Worm (Caenorhabditis elegans) whole organism, L1 larva: ENCODE measurements around the gene M176.16.
"Not testable (repeated sequence)": the region's sequence is repeated elsewhere in the genome, so short reads cannot be mapped to it uniquely, and the experiment has no call there.

Source experiments
- C34B4.2 ChIP-seq: sonication (generic microtip); optimal IDR thresholded peaks from 2 replicates; lab custom pipeline; 2017; ENCODE audit warnings: mild to moderate bottlenecking, missing genetic modification characterization, missing compliant biosample characterization
- alr-1 ChIP-seq: fragments of 200-800 bp; sonication (Bioruptor generic); optimal IDR thresholded peaks from 2 replicates; lab custom pipeline; 2018; ENCODE audit warnings: borderline replicate concordance, mild to moderate bottlenecking, missing genetic modification characterization, missing compliant biosample characterization
- ama-1 ChIP-seq: fragments of 150-350 bp; optimal IDR thresholded peaks from 2 replicates; lab custom pipeline; 2014
- blmp-1 ChIP-seq: fragments of 150-350 bp; optimal IDR thresholded peaks from 2 replicates; lab custom pipeline; 2014; ENCODE audit warnings: missing biosample characterization, missing genetic modification characterization
- ceh-63 ChIP-seq: fragments of 200-800 bp; sonication (Bioruptor generic); optimal IDR thresholded peaks from 2 replicates; lab custom pipeline; 2018; ENCODE audit warnings: mild to moderate bottlenecking, missing genetic modification characterization, missing compliant biosample characterization
- ces-1 ChIP-seq: fragments of 150-350 bp; optimal IDR thresholded peaks from 2 replicates; lab custom pipeline; 2014; ENCODE audit warnings: missing biosample characterization, missing genetic modification reagents, missing genetic modification characterization
- efl-1 ChIP-seq, 4 experiments: fragments of 150-350 bp; optimal IDR thresholded peaks in 3 of 4; peaks in 1 of 4; 1 replicate in 1 of 4; 2 replicates in 3 of 4; lab custom pipeline; 2014; ENCODE audit warnings: missing biosample characterization in 2 of 4, missing genetic modification characterization in 2 of 4, missing genetic modification reagents in 2 of 4
- efl-3 ChIP-seq: fragments of 200-800 bp; sonication (Bioruptor generic); optimal IDR thresholded peaks from 2 replicates; lab custom pipeline; 2018; ENCODE audit warnings: mild to moderate bottlenecking, missing genetic modification characterization, missing compliant biosample characterization
- ets-5 ChIP-seq: fragments of 200-800 bp; sonication (Bioruptor generic); IDR thresholded peaks from 2 replicates; pipeline ENCODE4 v1.3.6; 2022; ENCODE audit warnings: missing genetic modification characterization, missing compliant biosample characterization
- grh-1 ChIP-seq: fragments of 200-800 bp; sonication (Bioruptor generic); IDR thresholded peaks from 2 replicates; pipeline ENCODE4 v1.3.6; 2022; ENCODE audit warnings: missing genetic modification reagents, missing genetic modification characterization, missing compliant biosample characterization
- hpl-2 ChIP-seq: fragments of 150-350 bp; optimal IDR thresholded peaks from 2 replicates; lab custom pipeline; 2014; ENCODE audit warnings: missing biosample characterization, missing genetic modification reagents, missing genetic modification characterization
- irx-1 ChIP-seq: sonication (generic microtip); optimal IDR thresholded peaks from 2 replicates; lab custom pipeline; 2016; ENCODE audit warnings: missing genetic modification characterization, missing compliant biosample characterization
- jun-1 ChIP-seq: fragments of 150-350 bp; optimal IDR thresholded peaks from 2 replicates; lab custom pipeline; 2014; ENCODE audit warnings: missing biosample characterization, missing genetic modification reagents, missing genetic modification characterization
- lsy-2 ChIP-seq, 2 experiments: fragments of 150-350 bp; optimal IDR thresholded peaks; 2 replicates each; lab custom pipeline; 2014; ENCODE audit warnings: missing biosample characterization in 2 of 2, missing genetic modification characterization in 2 of 2
- mab-9 ChIP-seq: fragments of 200-800 bp; sonication (Bioruptor generic); IDR thresholded peaks from 2 replicates; pipeline ENCODE4 v1.3.6; 2022; ENCODE audit warnings: missing genetic modification reagents, missing genetic modification characterization, missing compliant biosample characterization
- mdl-1 ChIP-seq, 2 experiments: fragments of 150-350 bp; optimal IDR thresholded peaks; 2 replicates each; lab custom pipeline; 2014 to 2017; ENCODE audit warnings: missing biosample characterization in 2 of 2, missing genetic modification characterization in 2 of 2, inconsistent platforms in 1 of 2
- mep-1 ChIP-seq: fragments of 150-350 bp; optimal IDR thresholded peaks from 2 replicates; lab custom pipeline; 2014; ENCODE audit warnings: missing biosample characterization, missing genetic modification characterization
- nhr-20 ChIP-seq: sonication (generic microtip); optimal IDR thresholded peaks from 2 replicates; lab custom pipeline; 2016; ENCODE audit warnings: mild to moderate bottlenecking, missing genetic modification characterization, missing compliant biosample characterization
- nhr-28 ChIP-seq: fragments of 150-350 bp; optimal IDR thresholded peaks from 2 replicates; lab custom pipeline; 2014; ENCODE audit warnings: missing biosample characterization, missing genetic modification characterization
- nhr-76 ChIP-seq: sonication (generic microtip); optimal IDR thresholded peaks from 2 replicates; lab custom pipeline; 2017; ENCODE audit warnings: missing biosample characterization, missing genetic modification characterization
- nhr-84 ChIP-seq: sonication (generic microtip); optimal IDR thresholded peaks from 2 replicates; lab custom pipeline; 2017; ENCODE audit warnings: missing biosample characterization, missing genetic modification characterization
- nhr-90 ChIP-seq: sonication (generic microtip); optimal IDR thresholded peaks from 2 replicates; lab custom pipeline; 2016; ENCODE audit warnings: mild to moderate bottlenecking, missing genetic modification characterization, missing compliant biosample characterization; ENCODE audit not compliant: poor library complexity
- pqm-1 ChIP-seq: sonication (generic microtip); optimal IDR thresholded peaks from 3 replicates; lab custom pipeline; 2017; ENCODE audit warnings: missing biosample characterization, missing genetic modification characterization
- rnt-1 ChIP-seq: sonication (generic microtip); optimal IDR thresholded peaks from 2 replicates; lab custom pipeline; 2016; ENCODE audit warnings: mild to moderate bottlenecking, missing genetic modification characterization, moderate library complexity, missing compliant biosample characterization
- skn-1 ChIP-seq: fragments of 150-350 bp; optimal IDR thresholded peaks from 2 replicates; lab custom pipeline; 2014; ENCODE audit warnings: missing biosample characterization, missing genetic modification characterization
- tbx-2 ChIP-seq: sonication (generic microtip); optimal IDR thresholded peaks from 2 replicates; lab custom pipeline; 2016; ENCODE audit warnings: missing genetic modification characterization, missing compliant biosample characterization
- tlp-1 ChIP-seq: fragments of 150-350 bp; optimal IDR thresholded peaks from 2 replicates; lab custom pipeline; 2014; ENCODE audit warnings: missing biosample characterization, missing genetic modification characterization
- unc-130 ChIP-seq: fragments of 150-350 bp; optimal IDR thresholded peaks from 2 replicates; lab custom pipeline; 2017; ENCODE audit warnings: missing biosample characterization, missing genetic modification characterization, inconsistent platforms
- unc-30 ChIP-seq: sonication (generic microtip); optimal IDR thresholded peaks from 2 replicates; lab custom pipeline; 2017; ENCODE audit warnings: missing biosample characterization, missing genetic modification characterization
- unc-86 ChIP-seq: sonication (generic microtip); optimal IDR thresholded peaks from 2 replicates; lab custom pipeline; 2016; ENCODE audit warnings: missing genetic modification characterization, missing compliant biosample characterization
- unc-98 ChIP-seq: fragments of 200-800 bp; sonication (Bioruptor generic); IDR thresholded peaks from 2 replicates; pipeline ENCODE4 v1.3.6; 2022; ENCODE audit warnings: missing genetic modification characterization, missing compliant biosample characterization

Gene M176.16

DNA sequence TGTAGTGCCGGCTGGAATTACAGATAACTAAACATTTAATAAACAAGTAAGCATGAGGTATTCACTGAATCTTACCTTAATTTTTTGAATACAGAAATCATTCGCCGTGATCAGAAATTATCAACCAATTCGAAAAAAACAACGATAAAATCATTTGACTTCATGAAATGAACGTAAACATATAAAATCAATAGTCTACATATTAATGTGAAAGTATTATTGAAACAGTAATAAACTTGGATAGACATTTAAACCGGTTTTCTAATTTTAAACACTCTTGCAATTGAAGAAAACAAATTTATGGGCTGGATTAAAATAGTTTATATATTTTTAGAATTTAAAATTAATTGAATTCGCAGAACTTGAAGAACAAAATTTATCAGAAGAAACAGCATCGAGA lies 23.5 kb downstream of the M176.16 start, which contains the start of gene chil-16:
Gene chil-16 (minus strand): TSS at position 101 of the 400 bp plus-strand sequence.
- TF ChIP-seq nhr-28 (tag; lab: Kevin White, UChicago) (no peak), mab-9 (GFP tag; lab: Robert Waterston, UW) (no peak), irx-1 (tag; lab: Kevin White, UChicago) (no peak), lsy-2 (tag; optimal IDR thresholded peaks at IDR 0.05; lab: Kevin White, UChicago) (no peak), nhr-84 (no peak)

DNA sequence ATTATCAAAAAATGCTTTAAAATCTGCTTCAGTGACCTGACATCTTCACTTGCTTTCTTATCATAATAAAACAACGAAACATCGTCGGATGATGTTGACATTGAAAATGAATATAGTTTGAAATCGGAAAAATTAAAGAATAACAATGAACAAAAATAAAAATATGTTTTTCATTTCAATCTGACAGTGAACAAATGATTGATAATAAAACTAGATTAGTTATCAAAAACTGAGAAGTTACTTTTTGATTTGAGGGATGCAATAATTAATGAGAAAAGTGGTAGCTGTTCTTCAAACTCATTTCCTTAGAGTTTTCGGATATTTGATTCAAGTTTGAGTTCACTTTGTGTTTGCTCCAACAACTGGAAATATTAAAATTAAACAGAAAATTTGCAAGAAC lies 25.2 kb downstream of the M176.16 start, which contains the start of gene chil-15:
Gene chil-15 (minus strand): TSS at position 101 of the 400 bp plus-strand sequence.
- TF ChIP-seq nhr-90 (tag; lab: Kevin White, UChicago) (no peak), C34B4.2 (no peak), unc-30 (tag; lab: Kevin White, UChicago) (no peak), grh-1 (GFP tag; lab: Robert Waterston, UW) (no peak), lsy-2 (tag; optimal IDR thresholded peaks at IDR 0.05; lab: Kevin White, UChicago) (no peak), ceh-63 (GFP tag; lab: Kevin White, UChicago) (no peak), ets-5 (GFP tag; lab: Robert Waterston, UW) (no peak), efl-3 (no peak), unc-98 (no peak), nhr-76 (tag; lab: Kevin White, UChicago) (no peak), ama-1 (no peak), ces-1 (GFP tag; lab: Kevin White, UChicago) (no peak), jun-1 (tag; lab: Kevin White, UChicago) (no peak), skn-1 (tag; lab: Kevin White, UChicago) (no peak), irx-1 (tag; lab: Kevin White, UChicago) (no peak), hpl-2 (GFP tag; lab: Kevin White, UChicago) (no peak)

DNA sequence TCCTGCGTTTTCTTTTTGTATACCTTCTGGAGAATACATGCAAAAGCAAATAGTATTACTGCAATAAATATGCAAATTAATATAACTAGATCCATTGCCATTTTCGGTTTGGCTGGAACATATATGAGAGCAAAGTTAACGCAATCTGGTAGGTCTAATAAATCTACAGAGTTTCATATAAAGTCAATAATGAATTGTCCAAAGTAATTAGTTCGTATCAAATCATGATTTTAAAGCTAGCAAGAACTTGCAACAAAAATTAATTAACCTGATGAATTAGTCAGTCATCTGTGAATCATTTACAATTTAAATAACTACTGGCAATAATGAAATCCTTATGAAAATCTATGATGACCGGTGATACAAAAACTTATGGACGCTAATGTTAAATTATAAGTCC lies 27.1 kb downstream of the M176.16 start, which contains the start of gene R09D1.13:
Gene R09D1.13 (minus strand): TSS at position 101 of the 400 bp plus-strand sequence.
- TF ChIP-seq mab-9 (GFP tag; lab: Robert Waterston, UW) (no peak), blmp-1 (tag; lab: Kevin White, UChicago) (no peak), mdl-1 (tag; optimal IDR thresholded peaks at IDR 0.05; lab: Kevin White, UChicago) (no peak), unc-130 (tag; lab: Kevin White, UChicago) (no peak), lsy-2 (tag; optimal IDR thresholded peaks at IDR 0.05; lab: Kevin White, UChicago) (no peak), unc-86 (tag; lab: Kevin White, UChicago) (no peak), tbx-2 (no peak)

DNA sequence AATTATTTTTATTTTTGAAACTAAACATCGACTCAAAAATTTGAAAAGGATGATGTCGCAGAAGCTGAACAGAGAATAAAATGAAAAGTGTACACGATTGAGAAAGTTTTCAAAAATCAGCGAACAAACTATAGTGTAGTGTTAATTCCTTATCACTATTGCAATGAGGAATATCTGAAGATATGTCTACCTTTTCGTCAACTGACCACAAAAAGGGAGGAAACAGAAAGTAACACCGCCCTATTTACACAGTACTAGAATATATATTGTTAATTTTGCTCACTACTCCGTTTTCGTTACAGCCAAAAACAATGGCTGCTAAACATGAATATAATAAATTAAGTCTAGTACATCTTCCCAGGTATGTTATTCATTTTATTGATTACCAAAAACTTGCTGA lies 29.6 kb downstream of the M176.16 start, which contains the start of gene chil-18:
Gene chil-18 (plus strand): TSS at position 301 of the 400 bp plus-strand sequence.
- TF ChIP-seq alr-1: no peak
- peak; percentile 12 for TF ChIP-seq nhr-20 (tag; lab: Kevin White, UChicago)

DNA sequence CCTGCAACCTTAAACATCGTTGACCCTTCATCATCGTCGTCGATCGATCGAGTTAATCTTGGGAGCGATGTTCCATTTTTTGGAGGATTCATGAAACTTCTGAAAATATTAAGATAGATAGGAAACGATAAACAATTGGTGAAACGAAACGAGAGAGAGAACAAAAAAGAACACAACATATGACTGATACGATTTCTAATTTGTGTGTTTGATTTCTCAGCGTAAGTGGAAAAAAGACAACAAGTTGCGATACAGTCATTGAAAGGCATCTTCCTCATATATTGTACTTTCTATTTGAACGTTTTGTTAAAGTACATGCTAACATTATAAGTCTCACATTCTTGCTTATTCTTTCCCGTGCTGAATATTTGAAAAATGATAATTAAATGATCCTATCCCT lies 33.9 kb downstream of the M176.16 start, which contains the start of gene R09D1.12:
Gene R09D1.12 (minus strand): TSS at position 101 of the 400 bp plus-strand sequence.
- not testable (repeated sequence) for TF ChIP-seq tlp-1; rnt-1 (tag; lab: Kevin White, UChicago); pqm-1
- TF ChIP-seq, all 84 proteins: peak for 0; not testable (repeated sequence) for 84

DNA sequence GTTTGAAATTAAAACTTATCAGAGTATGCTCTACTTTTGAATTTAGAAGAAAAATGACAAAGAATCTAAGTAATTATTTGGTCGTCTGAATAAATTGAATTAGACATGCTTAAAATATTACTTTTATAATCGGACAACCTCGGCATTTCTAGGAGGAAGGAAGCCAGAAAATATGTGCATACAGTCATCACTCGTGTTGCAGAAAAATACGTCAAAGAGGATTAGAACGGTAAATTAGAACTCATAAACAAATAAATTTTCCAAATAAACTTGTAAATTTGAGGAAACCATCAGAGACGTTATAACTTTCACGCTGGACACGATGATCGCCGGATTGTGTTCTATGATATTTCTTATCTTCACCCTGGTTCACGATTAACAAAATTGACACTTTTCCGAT lies 36.0 kb downstream of the M176.16 start, which contains the start of gene chil-19:
Gene chil-19 (minus strand): TSS at position 101 of the 400 bp plus-strand sequence.
- TF ChIP-seq mep-1 (no peak), efl-1 (optimal IDR thresholded peaks at IDR 0.05; lab: Kevin White, UChicago) (no peak), efl-1 (GFP tag; optimal IDR thresholded peaks at IDR 0.05 in 1 of 2; lab: Kevin White, UChicago) (peak in 1 of 2 experiments; percentile 5)
